Fruit fly (Drosophila melanogaster) whole organism: Measurements from ENCODE around the gene kek2.

Experiments used
- CG8478 ChIP-seq: fragments of >200 bp; optimal IDR thresholded peaks from 2 replicates; lab custom pipeline; 2018; ENCODE audit warnings: inconsistent platforms
- Dll ChIP-seq: fragments of >200 bp; optimal IDR thresholded peaks from 2 replicates; lab custom pipeline; 2017
- EcR ChIP-seq, 2 experiments: fragments of >200 bp; optimal IDR thresholded peaks; 2 replicates each; lab custom pipeline; 2017; ENCODE audit warnings: missing biosample characterization in 2 of 2, missing genetic modification characterization in 2 of 2, missing genetic modification reagents in 2 of 2
- pan ChIP-seq: fragments of >200 bp; optimal IDR thresholded peaks from 2 replicates; lab custom pipeline; 2017
- psq ChIP-seq: fragments of >200 bp; optimal IDR thresholded peaks from 2 replicates; lab custom pipeline; 2017
- usp ChIP-seq: fragments of >200 bp; optimal IDR thresholded peaks from 2 replicates; lab custom pipeline; 2017; ENCODE audit warnings: missing biosample characterization, missing genetic modification characterization, mixed read lengths

The kek2 gene

dm6 chr2L:11581617-11582254 is at the start of gene kek2:
kek2 (plus strand) TSS chr2L:11581937.
- no peak for TF ChIP-seq Dll (lab: Kevin White, UChicago)
- no peak for TF ChIP-seq pan (lab: Kevin White, UChicago)
- no peak for TF ChIP-seq psq (lab: Kevin White, UChicago)
- no peak for TF ChIP-seq CG8478 (lab: Kevin White, UChicago)
- TF ChIP-seq EcR (GFP tag; optimal IDR thresholded peaks at IDR 0.05; lab: Kevin White, UChicago), result no peak
- no peak for TF ChIP-seq usp

dm6 chr2L:11535845-11536244 is 45.9 kb upstream of the kek2 start, which contains the start of gene CG43438:
CG43438 (plus strand) TSS chr2L:11536145.
- TF ChIP-seq psq (lab: Kevin White, UChicago), result no peak
- TF ChIP-seq pan (lab: Kevin White, UChicago), result no peak
- TF ChIP-seq Dll (lab: Kevin White, UChicago), result no peak
- TF ChIP-seq usp, result no peak
- no peak for TF ChIP-seq CG8478 (lab: Kevin White, UChicago)
- no peak for TF ChIP-seq EcR (GFP tag; optimal IDR thresholded peaks at IDR 0.05; lab: Kevin White, UChicago)

- TF ChIP-seq usp, result no peak
- TF ChIP-seq EcR (GFP tag; optimal IDR thresholded peaks at IDR 0.05; lab: Kevin White, UChicago), result no peak
- TF ChIP-seq pan (lab: Kevin White, UChicago), result no peak
- TF ChIP-seq CG8478 (lab: Kevin White, UChicago), result no peak
- no peak for TF ChIP-seq psq (lab: Kevin White, UChicago)
- no peak for TF ChIP-seq Dll (lab: Kevin White, UChicago)
These were observed 27.9 kb upstream of the kek2 start for dm6 chr2L:11553825-11554224.

- TF ChIP-seq usp, result no peak
- no peak for TF ChIP-seq psq (lab: Kevin White, UChicago)
- no peak for TF ChIP-seq Dll (lab: Kevin White, UChicago)
- no peak for TF ChIP-seq EcR (GFP tag; optimal IDR thresholded peaks at IDR 0.05; lab: Kevin White, UChicago)
- no peak for TF ChIP-seq CG8478 (lab: Kevin White, UChicago)
- no peak for TF ChIP-seq pan (lab: Kevin White, UChicago)
These were observed 5.0 kb downstream of the kek2 start, which contains the start of gene Mst33A for dm6 chr2L:11586733-11587132. Mst33A (minus strand) TSS chr2L:11586833.

dm6 chr2L:11589064-11589463 is 7.3 kb downstream of the kek2 start:
- no peak for TF ChIP-seq EcR (GFP tag; optimal IDR thresholded peaks at IDR 0.05; lab: Kevin White, UChicago)
- TF ChIP-seq CG8478 (lab: Kevin White, UChicago), result no peak
- no peak for TF ChIP-seq usp
- TF ChIP-seq psq (lab: Kevin White, UChicago), result no peak

- TF ChIP-seq pan (lab: Kevin White, UChicago), result no peak
- no peak for TF ChIP-seq psq (lab: Kevin White, UChicago)
- no peak for TF ChIP-seq Dll (lab: Kevin White, UChicago)
- no peak for TF ChIP-seq usp
- no peak for TF ChIP-seq CG8478 (lab: Kevin White, UChicago)
- TF ChIP-seq EcR (GFP tag; optimal IDR thresholded peaks at IDR 0.05; lab: Kevin White, UChicago), result no peak
These were observed 9.8 kb downstream of the kek2 start, which contains the start of gene Acp33A for dm6 chr2L:11591578-11591977. Acp33A (minus strand) TSS chr2L:11591678.

dm6 chr2L:11611672-11612071 is 29.9 kb downstream of the kek2 start, which contains the start of gene spag4:
spag4 (minus strand) TSS chr2L:11611772.
- no peak for TF ChIP-seq psq (lab: Kevin White, UChicago)
- no peak for TF ChIP-seq EcR (GFP tag; optimal IDR thresholded peaks at IDR 0.05; lab: Kevin White, UChicago)
- TF ChIP-seq pan (lab: Kevin White, UChicago), result no peak
- no peak for TF ChIP-seq CG8478 (lab: Kevin White, UChicago)
- TF ChIP-seq Dll (lab: Kevin White, UChicago), result no peak
- no peak for TF ChIP-seq usp

- TF ChIP-seq CG8478 (lab: Kevin White, UChicago), result no peak
- no peak for TF ChIP-seq usp
- no peak for TF ChIP-seq Dll (lab: Kevin White, UChicago)
- no peak for TF ChIP-seq pan (lab: Kevin White, UChicago)
- TF ChIP-seq EcR (GFP tag; optimal IDR thresholded peaks at IDR 0.05; lab: Kevin White, UChicago), result no peak
- no peak for TF ChIP-seq psq (lab: Kevin White, UChicago)
These were observed 42.5 kb downstream of the kek2 start for dm6 chr2L:11624190-11624589.

- no peak for TF ChIP-seq Dll (lab: Kevin White, UChicago)
- no peak for TF ChIP-seq psq (lab: Kevin White, UChicago)
- TF ChIP-seq usp, result no peak
These were observed 46.6 kb downstream of the kek2 start for dm6 chr2L:11628292-11628691.

dm6 chr2L:11648739-11649138 is 67.0 kb downstream of the kek2 start, which contains the start of gene CG6614:
CG6614 (minus strand) TSS chr2L:11648839.
- TF ChIP-seq Dll (lab: Kevin White, UChicago) (no peak), usp (no peak), psq (lab: Kevin White, UChicago) (no peak), EcR (GFP tag; optimal IDR thresholded peaks at IDR 0.05; lab: Kevin White, UChicago) (no peak), CG8478 (lab: Kevin White, UChicago) (no peak), pan (lab: Kevin White, UChicago) (no peak)

- TF ChIP-seq pan (lab: Kevin White, UChicago) (no peak), psq (lab: Kevin White, UChicago) (no peak), EcR (GFP tag; optimal IDR thresholded peaks at IDR 0.05; lab: Kevin White, UChicago) (no peak), CG8478 (lab: Kevin White, UChicago) (no peak), usp (no peak), Dll (lab: Kevin White, UChicago) (no peak)
These were observed 70.3 kb downstream of the kek2 start, which contains the start of the genes CG12307 and CG4983 for dm6 chr2L:11651910-11652498. CG12307 (minus strand) TSS chr2L:11652010. CG4983 (plus strand) TSS chr2L:11652448.
